Fruit fly (Drosophila melanogaster) whole organism, embryonic: Measurements from ENCODE around the gene CG33796.

Source experiments
- Abd-B ChIP-seq: fragments of 200-800 bp; sonication (Bioruptor generic); optimal IDR thresholded peaks from 2 replicates; lab custom pipeline; 2018; ENCODE audit warnings: missing biosample characterization, mild to moderate bottlenecking, missing genetic modification characterization, moderate library complexity
- Asciz ChIP-seq: fragments of 200-800 bp; sonication (Bioruptor generic); optimal IDR thresholded peaks from 2 replicates; lab custom pipeline; 2017; ENCODE audit warnings: missing biosample characterization, mild to moderate bottlenecking, missing genetic modification characterization, missing genetic modification reagents
- Atf-2 ChIP-seq: fragments of 200-800 bp; sonication (Bioruptor generic); optimal IDR thresholded peaks from 2 replicates; lab custom pipeline; 2016; ENCODE audit warnings: missing biosample characterization, missing genetic modification characterization
- B-H1 ChIP-seq: fragments of 200-800 bp; sonication (Bioruptor generic); IDR thresholded peaks from 3 replicates; pipeline ENCODE4 v1.3.6; 2022; ENCODE audit warnings: missing biosample characterization, missing genetic modification characterization
- CG10209 ChIP-seq: fragments of 200-800 bp; sonication (Bioruptor generic); optimal IDR thresholded peaks from 3 replicates; lab custom pipeline; 2017; ENCODE audit warnings: missing biosample characterization, mild to moderate bottlenecking, missing genetic modification characterization, missing genetic modification reagents
- CG10565 ChIP-seq: fragments of 200-800 bp; sonication (Bioruptor generic); optimal IDR thresholded peaks from 3 replicates; lab custom pipeline; 2016; ENCODE audit warnings: missing biosample characterization, mild to moderate bottlenecking, missing genetic modification characterization
- CG13894 ChIP-seq: fragments of 200-800 bp; sonication (Bioruptor generic); optimal IDR thresholded peaks from 3 replicates; lab custom pipeline; 2018; ENCODE audit warnings: missing biosample characterization, mild to moderate bottlenecking, missing genetic modification characterization, moderate library complexity
- CG15514 ChIP-seq: fragments of 200-800 bp; sonication (Bioruptor generic); optimal IDR thresholded peaks from 3 replicates; lab custom pipeline; 2017; ENCODE audit warnings: missing biosample characterization, missing genetic modification characterization, mild to moderate bottlenecking, moderate library complexity, missing genetic modification reagents
- CG17186 ChIP-seq: fragments of 200-800 bp; sonication (Bioruptor generic); optimal IDR thresholded peaks from 3 replicates; lab custom pipeline; 2017; ENCODE audit warnings: missing biosample characterization, missing genetic modification reagents, missing genetic modification characterization
- CG17385 ChIP-seq: fragments of 200-800 bp; sonication (Bioruptor generic); optimal IDR thresholded peaks from 3 replicates; lab custom pipeline; 2018; ENCODE audit warnings: missing biosample characterization, mild to moderate bottlenecking, missing genetic modification characterization
- CG7987 ChIP-seq: fragments of 200-800 bp; sonication (Bioruptor generic); optimal IDR thresholded peaks from 2 replicates; lab custom pipeline; 2018; ENCODE audit warnings: missing biosample characterization, mild to moderate bottlenecking, missing genetic modification characterization, moderate library complexity
- CkIIα-i1 ChIP-seq: fragments of 200-800 bp; sonication (Bioruptor generic); IDR thresholded peaks from 2 replicates; pipeline ENCODE4 v1.3.6; 2022; ENCODE audit warnings: missing biosample characterization, missing genetic modification characterization
- Dad ChIP-seq: fragments of 200-800 bp; sonication (Bioruptor generic); optimal IDR thresholded peaks from 3 replicates; lab custom pipeline; 2016; ENCODE audit warnings: missing biosample characterization, missing genetic modification characterization
- ERR ChIP-seq: fragments of 200-800 bp; sonication (Bioruptor generic); optimal IDR thresholded peaks from 2 replicates; lab custom pipeline; 2016; ENCODE audit warnings: missing biosample characterization, missing genetic modification characterization
- GATAe ChIP-seq: fragments of 200-800 bp; sonication (Bioruptor generic); conservative IDR thresholded peaks from 2 replicates; pipeline ENCODE4 v1.3.6; 2022; ENCODE audit warnings: missing biosample characterization, missing genetic modification characterization
- HHEX ChIP-seq: fragments of 200-800 bp; sonication (Bioruptor generic); optimal IDR thresholded peaks from 3 replicates; lab custom pipeline; 2017; ENCODE audit warnings: missing biosample characterization, mild to moderate bottlenecking, missing genetic modification characterization, missing genetic modification reagents
- HmgZ ChIP-seq: fragments of 200-800 bp; sonication (Bioruptor generic); optimal IDR thresholded peaks from 2 replicates; lab custom pipeline; 2018; ENCODE audit warnings: missing biosample characterization, mild to moderate bottlenecking, missing genetic modification characterization
- Hr39 ChIP-seq: fragments of >200 bp; optimal IDR thresholded peaks from 2 replicates; lab custom pipeline; 2017
- Hr51 ChIP-seq, 2 experiments: fragments of 200-800 bp; sonication (Bioruptor generic); optimal IDR thresholded peaks; 2 replicates in 1 of 2; 3 replicates in 1 of 2; lab custom pipeline; 2016 to 2018; ENCODE audit warnings: missing biosample characterization in 2 of 2, missing genetic modification characterization in 2 of 2, mild to moderate bottlenecking in 1 of 2, moderate library complexity in 1 of 2
- MESR4 ChIP-seq: fragments of 200-800 bp; sonication (Bioruptor generic); optimal IDR thresholded peaks from 2 replicates; lab custom pipeline; 2018; ENCODE audit warnings: missing biosample characterization, mild to moderate bottlenecking, missing genetic modification characterization, moderate library complexity
- Oli ChIP-seq: fragments of 200-800 bp; sonication (Bioruptor generic); optimal IDR thresholded peaks from 2 replicates; lab custom pipeline; 2018; ENCODE audit warnings: missing biosample characterization, mild to moderate bottlenecking, missing genetic modification characterization, moderate library complexity
- Opbp ChIP-seq: fragments of 200-800 bp; sonication (Bioruptor generic); IDR thresholded peaks from 3 replicates; pipeline ENCODE4 v1.3.6; 2022; ENCODE audit warnings: missing biosample characterization, missing genetic modification characterization; ENCODE audit not compliant: partially characterized antibody
- Pdp1 ChIP-seq, 2 experiments: fragments of 200-800 bp; sonication (Bioruptor generic); optimal IDR thresholded peaks; 3 replicates each; lab custom pipeline; 2016; ENCODE audit warnings: missing biosample characterization in 2 of 2, missing genetic modification characterization in 2 of 2, mild to moderate bottlenecking in 1 of 2, moderate library complexity in 1 of 2
- Sry-β ChIP-seq: fragments of 200-800 bp; sonication (Bioruptor generic); optimal IDR thresholded peaks from 2 replicates; lab custom pipeline; 2018; ENCODE audit warnings: missing biosample characterization, mild to moderate bottlenecking, missing genetic modification characterization, moderate library complexity
- Sry-δ ChIP-seq: fragments of 200-800 bp; sonication (Bioruptor generic); optimal IDR thresholded peaks from 2 replicates; lab custom pipeline; 2016; ENCODE audit warnings: missing biosample characterization, missing genetic modification characterization
- Stat92E ChIP-seq, 3 experiments: fragments of >200 bp in 2 of 3; fragments of 200-800 bp in 1 of 3; sonication (Bioruptor generic) in 1 of 3; optimal IDR thresholded peaks; 2 replicates each; lab custom pipeline; 2017 to 2019; ENCODE audit warnings: missing biosample characterization in 3 of 3, missing genetic modification characterization in 3 of 3, mild to moderate bottlenecking in 1 of 3, moderate library complexity in 1 of 3
- Xrp1 ChIP-seq: fragments of 200-800 bp; sonication (Bioruptor generic); IDR thresholded peaks from 2 replicates; pipeline ENCODE4 v1.3.6; 2022; ENCODE audit warnings: missing biosample characterization, missing genetic modification characterization
- bigmax ChIP-seq: fragments of 200-800 bp; sonication (Bioruptor generic); optimal IDR thresholded peaks from 2 replicates; lab custom pipeline; 2018; ENCODE audit warnings: missing biosample characterization, mild to moderate bottlenecking, missing genetic modification characterization
- btn ChIP-seq: fragments of 200-800 bp; sonication (Bioruptor generic); optimal IDR thresholded peaks from 2 replicates; lab custom pipeline; 2016; ENCODE audit warnings: missing biosample characterization, missing genetic modification characterization
- caup ChIP-seq: fragments of 200-800 bp; sonication (Bioruptor generic); optimal IDR thresholded peaks from 3 replicates; lab custom pipeline; 2017; ENCODE audit warnings: missing biosample characterization, mild to moderate bottlenecking, missing genetic modification characterization, moderate library complexity; ENCODE audit not compliant: severe bottlenecking
- emc ChIP-seq: fragments of 200-800 bp; sonication (Bioruptor generic); optimal IDR thresholded peaks from 2 replicates; lab custom pipeline; 2016; ENCODE audit warnings: missing biosample characterization, missing genetic modification characterization
- eyg ChIP-seq: fragments of 200-800 bp; sonication (Bioruptor generic); optimal IDR thresholded peaks from 3 replicates; lab custom pipeline; 2016; ENCODE audit warnings: missing biosample characterization, missing genetic modification characterization
- ftz-f1 ChIP-seq: fragments of 200-800 bp; sonication (Bioruptor generic); optimal IDR thresholded peaks from 2 replicates; lab custom pipeline; 2016; ENCODE audit warnings: missing biosample characterization, missing genetic modification characterization
- fu2 ChIP-seq: fragments of 200-800 bp; sonication (Bioruptor generic); optimal IDR thresholded peaks from 2 replicates; lab custom pipeline; 2016; ENCODE audit warnings: missing biosample characterization, missing genetic modification characterization
- her ChIP-seq: fragments of 200-800 bp; sonication (Bioruptor generic); optimal IDR thresholded peaks from 2 replicates; lab custom pipeline; 2016; ENCODE audit warnings: missing biosample characterization, missing genetic modification characterization
- jing ChIP-seq: fragments of 200-800 bp; sonication (Bioruptor generic); optimal IDR thresholded peaks from 2 replicates; lab custom pipeline; 2018; ENCODE audit warnings: missing biosample characterization, mild to moderate bottlenecking, missing genetic modification characterization
- kay ChIP-seq: fragments of 200-800 bp; sonication (Bioruptor generic); optimal IDR thresholded peaks from 2 replicates; lab custom pipeline; 2016; ENCODE audit warnings: missing biosample characterization, missing genetic modification characterization
- nmo ChIP-seq: fragments of 200-800 bp; sonication (Bioruptor generic); optimal IDR thresholded peaks from 2 replicates; lab custom pipeline; 2018; ENCODE audit warnings: missing biosample characterization, mild to moderate bottlenecking, missing genetic modification characterization, moderate library complexity
- pb ChIP-seq: fragments of 200-800 bp; sonication (Bioruptor generic); optimal IDR thresholded peaks from 3 replicates; lab custom pipeline; 2016; ENCODE audit warnings: missing biosample characterization, missing genetic modification characterization
- pzg ChIP-seq: fragments of 200-800 bp; sonication (Bioruptor generic); optimal IDR thresholded peaks from 3 replicates; lab custom pipeline; 2018; ENCODE audit warnings: missing biosample characterization, mild to moderate bottlenecking, missing genetic modification characterization, moderate library complexity
- repo ChIP-seq: fragments of 200-800 bp; sonication (Bioruptor generic); optimal IDR thresholded peaks from 2 replicates; lab custom pipeline; 2016; ENCODE audit warnings: missing biosample characterization, missing genetic modification characterization
- scrt ChIP-seq: fragments of 200-800 bp; sonication (Bioruptor generic); optimal IDR thresholded peaks from 2 replicates; lab custom pipeline; 2018; ENCODE audit warnings: missing biosample characterization, mild to moderate bottlenecking, missing genetic modification characterization, moderate library complexity
- sqz ChIP-seq: fragments of 200-800 bp; sonication (Bioruptor generic); optimal IDR thresholded peaks from 3 replicates; lab custom pipeline; 2018; ENCODE audit warnings: missing biosample characterization, mild to moderate bottlenecking, missing genetic modification characterization
- sr ChIP-seq: fragments of 200-800 bp; sonication (Bioruptor generic); IDR thresholded peaks from 3 replicates; pipeline ENCODE4 v1.3.6; 2022; ENCODE audit warnings: missing biosample characterization, missing genetic modification characterization
- sug ChIP-seq: fragments of 200-800 bp; optimal IDR thresholded peaks from 2 replicates; lab custom pipeline; 2019; ENCODE audit warnings: missing biosample characterization, mild to moderate bottlenecking, missing genetic modification characterization, moderate library complexity
- tll ChIP-seq, 2 experiments: fragments of 200-800 bp in 1 of 2; fragments of >200 bp in 1 of 2; sonication (Bioruptor generic) in 1 of 2; optimal IDR thresholded peaks; 2 replicates each; lab custom pipeline; 2017 to 2019; ENCODE audit warnings: missing biosample characterization in 2 of 2, missing genetic modification characterization in 2 of 2, mild to moderate bottlenecking in 1 of 2, moderate library complexity in 1 of 2
- trh ChIP-seq: fragments of 200-800 bp; sonication (Bioruptor generic); optimal IDR thresholded peaks from 2 replicates; lab custom pipeline; 2016; ENCODE audit warnings: missing biosample characterization, missing genetic modification characterization
- ttk ChIP-seq: fragments of 200-800 bp; sonication (Bioruptor generic); IDR thresholded peaks from 2 replicates; pipeline ENCODE4 v2.1.2; 2022; ENCODE audit warnings: missing biosample characterization, missing genetic modification characterization
- z ChIP-seq: fragments of 200-800 bp; sonication (Bioruptor generic); IDR thresholded peaks from 3 replicates; pipeline ENCODE4 v1.3.6; 2022; ENCODE audit warnings: missing biosample characterization, missing genetic modification characterization

The CG33796 gene

dm6 chr3L:16149418-16150160, 20.3 kb downstream of the CG33796 start (continued):
- TF ChIP-seq kay (GFP tag; lab: Kevin White, UChicago) (no peak), ERR (GFP tag; lab: Kevin White, UChicago) (no peak), Oli (tag; lab: Kevin White, UChicago) (peak; percentile 34), ttk (GFP tag; lab: Robert Waterston, UW) (no peak), CkIIα-i1 (GFP tag; lab: Robert Waterston, UW) (no peak), CG7987 (GFP tag; lab: Kevin White, UChicago) (peak; percentile 11), trh (no peak), emc (GFP tag; lab: Kevin White, UChicago) (no peak), GATAe (peak; percentile 36), Dad (GFP tag; lab: Kevin White, UChicago) (no peak), sug (tag; lab: Kevin White, UChicago) (peak; percentile 79), jing (GFP tag; lab: Kevin White, UChicago) (no peak), ftz-f1 (peak; percentile 30), Atf-2 (GFP tag; lab: Kevin White, UChicago) (peak; percentile 22), repo (no peak), caup (GFP tag; lab: Kevin White, UChicago) (peak; percentile 11), eyg (GFP tag; lab: Kevin White, UChicago) (no peak), Sry-δ (no peak), pzg (GFP tag; lab: Kevin White, UChicago) (no peak), sr (GFP tag; lab: Robert Waterston, UW) (no peak), sqz (GFP tag; lab: Kevin White, UChicago) (peak; percentile 47), scrt (no peak), HmgZ (no peak), Stat92E (GFP tag; optimal IDR thresholded peaks at IDR 0.05; lab: Kevin White, UChicago) (no peak), Abd-B (GFP tag; lab: Kevin White, UChicago) (no peak), CG10565 (GFP tag; lab: Kevin White, UChicago) (no peak), z (GFP tag; lab: Robert Waterston, UW) (no peak), MESR4 (GFP tag; lab: Kevin White, UChicago) (no peak), Hr51 (GFP tag; optimal IDR thresholded peaks at IDR 0.05; lab: Kevin White, UChicago) (peak in 1 of 2 experiments; percentile 44), Opbp (no peak), B-H1 (no peak), btn (no peak), HHEX (GFP tag; lab: Kevin White, UChicago) (no peak), CG10209 (GFP tag; lab: Kevin White, UChicago) (peak; percentile 21), tll (GFP tag; optimal IDR thresholded peaks at IDR 0.05; lab: Kevin White, UChicago) (no peak), CG17186 (GFP tag; lab: Kevin White, UChicago) (no peak), Xrp1 (no peak; the same call in 1 of the 2 replicates), Asciz (GFP tag; lab: Kevin White, UChicago) (no peak), CG15514 (GFP tag; lab: Kevin White, UChicago) (no peak), Pdp1 (GFP tag; optimal IDR thresholded peaks at IDR 0.05; lab: Kevin White, UChicago) (peak in 1 of 2 experiments; percentile 21), nmo (GFP tag; lab: Kevin White, UChicago) (peak; percentile 33), bigmax (GFP tag; lab: Kevin White, UChicago) (no peak), Sry-β (GFP tag; lab: Kevin White, UChicago) (no peak), fu2 (GFP tag; lab: Kevin White, UChicago) (peak; percentile 32), Hr39 (lab: Kevin White, UChicago) (no peak), pb (GFP tag; lab: Kevin White, UChicago) (no peak), CG17385 (GFP tag; lab: Kevin White, UChicago) (no peak), CG13894 (tag; lab: Kevin White, UChicago) (no peak), her (peak; percentile 25)
